Fruit fly (Drosophila melanogaster) whole organism, pupa: ENCODE data around the gene CG17327.

ENCODE experiments used
- CG10348 ChIP-seq: fragments of 200-800 bp; sonication (Bioruptor generic); IDR thresholded peaks from 2 replicates; pipeline ENCODE4 v1.3.6; 2022; ENCODE audit warnings: missing biosample characterization, missing genetic modification characterization
- CG12605 ChIP-seq: fragments of 200-800 bp; sonication (Bioruptor generic); IDR thresholded peaks from 2 replicates; pipeline ENCODE4 v1.3.6; 2022; ENCODE audit warnings: missing biosample characterization, missing genetic modification characterization
- CG13204 ChIP-seq: fragments of 200-800 bp; sonication (Bioruptor generic); optimal IDR thresholded peaks from 2 replicates; lab custom pipeline; 2018; ENCODE audit warnings: missing biosample characterization, mild to moderate bottlenecking, missing genetic modification characterization, moderate library complexity
- CG14655 ChIP-seq: fragments of 200-800 bp; sonication (Bioruptor generic); optimal IDR thresholded peaks from 3 replicates; lab custom pipeline; 2017; ENCODE audit warnings: mild to moderate bottlenecking, missing biosample characterization, missing genetic modification reagents, missing genetic modification characterization
- CG15710 ChIP-seq: fragments of 200-800 bp; sonication (Bioruptor generic); optimal IDR thresholded peaks from 2 replicates; lab custom pipeline; 2018; ENCODE audit warnings: missing biosample characterization, mild to moderate bottlenecking, missing genetic modification characterization, moderate library complexity
- CG17806 ChIP-seq: fragments of 200-800 bp; sonication (Bioruptor generic); optimal IDR thresholded peaks from 2 replicates; lab custom pipeline; 2018; ENCODE audit warnings: missing biosample characterization, mild to moderate bottlenecking, missing genetic modification characterization, moderate library complexity
- CG32121 ChIP-seq: fragments of 200-800 bp; sonication (Bioruptor generic); IDR thresholded peaks from 2 replicates; pipeline ENCODE4 v1.3.6; 2022; ENCODE audit warnings: missing biosample characterization, missing genetic modification characterization
- CG34367 ChIP-seq: fragments of 200-800 bp; sonication (Bioruptor generic); optimal IDR thresholded peaks from 2 replicates; lab custom pipeline; 2018; ENCODE audit warnings: missing biosample characterization, mild to moderate bottlenecking, missing genetic modification characterization
- CG4496 ChIP-seq: fragments of 200-800 bp; sonication (Bioruptor generic); IDR thresholded peaks from 3 replicates; pipeline ENCODE4 v1.3.6; 2022; ENCODE audit warnings: missing biosample characterization, missing genetic modification characterization
- CG8159 ChIP-seq: fragments of 200-800 bp; sonication (Bioruptor generic); optimal IDR thresholded peaks from 3 replicates; lab custom pipeline; 2018; ENCODE audit warnings: missing biosample characterization, mild to moderate bottlenecking, missing genetic modification characterization, moderate library complexity
- CG8301 ChIP-seq: fragments of 200-800 bp; sonication (Bioruptor generic); optimal IDR thresholded peaks from 2 replicates; lab custom pipeline; 2018; ENCODE audit warnings: missing biosample characterization, mild to moderate bottlenecking, missing genetic modification characterization
- CG9948 ChIP-seq: fragments of 200-800 bp; sonication (Bioruptor generic); optimal IDR thresholded peaks from 2 replicates; lab custom pipeline; 2018; ENCODE audit warnings: missing biosample characterization, mild to moderate bottlenecking, missing genetic modification characterization, moderate library complexity
- D1 ChIP-seq: fragments of 200-800 bp; sonication (Bioruptor generic); optimal IDR thresholded peaks from 2 replicates; lab custom pipeline; 2018; ENCODE audit warnings: missing biosample characterization, mild to moderate bottlenecking, missing genetic modification characterization, moderate library complexity
- EcR ChIP-seq: fragments of 200-800 bp; sonication (Bioruptor generic); optimal IDR thresholded peaks from 3 replicates; lab custom pipeline; 2019; ENCODE audit warnings: missing biosample characterization, missing genetic modification characterization, mild to moderate bottlenecking, moderate library complexity, missing genetic modification reagents
- Ets98B ChIP-seq: fragments of 200-800 bp; sonication (Bioruptor generic); IDR thresholded peaks from 2 replicates; pipeline ENCODE4 v1.3.6; 2022; ENCODE audit warnings: missing biosample characterization, missing genetic modification characterization
- Pif1A ChIP-seq: fragments of 200-800 bp; sonication (Bioruptor generic); optimal IDR thresholded peaks from 3 replicates; lab custom pipeline; 2016; ENCODE audit warnings: missing biosample characterization, missing genetic modification characterization
- Pif1B ChIP-seq: fragments of 200-800 bp; sonication (Bioruptor generic); optimal IDR thresholded peaks from 3 replicates; lab custom pipeline; 2016; ENCODE audit warnings: missing biosample characterization, missing genetic modification characterization
- Snoo ChIP-seq: fragments of 200-800 bp; sonication (Bioruptor generic); optimal IDR thresholded peaks from 3 replicates; lab custom pipeline; 2017; ENCODE audit warnings: missing biosample characterization, mild to moderate bottlenecking, missing genetic modification characterization, inconsistent platforms
- fd96Ca ChIP-seq: fragments of 200-800 bp; sonication (Bioruptor generic); IDR thresholded peaks from 3 replicates; pipeline ENCODE4 v1.3.6; 2022; ENCODE audit warnings: missing biosample characterization, missing genetic modification characterization
- gl ChIP-seq: fragments of 200-800 bp; sonication (Bioruptor generic); optimal IDR thresholded peaks from 2 replicates; lab custom pipeline; 2018; ENCODE audit warnings: missing biosample characterization, mild to moderate bottlenecking, missing genetic modification characterization
- rn ChIP-seq: fragments of 200-800 bp; sonication (Bioruptor generic); IDR thresholded peaks from 2 replicates; pipeline ENCODE4 v1.3.6; 2022; ENCODE audit warnings: missing biosample characterization, missing genetic modification characterization

The CG17327 gene

dm6 chr3R:12967612-12968011 is 29.9 kb downstream of the CG17327 start, which contains the start of the genes CG14384 and grsm:
Gene CG14384 (minus strand): TSS chr3R:12967712.
Gene grsm (minus strand): TSS chr3R:12967712.
- TF ChIP-seq CG4496 (GFP tag; lab: Robert Waterston, UW) = no peak

- no peak for TF ChIP-seq CG8159 (tag; lab: Kevin White, UChicago)
- TF ChIP-seq CG32121 (GFP tag; lab: Robert Waterston, UW) = no peak
- TF ChIP-seq CG34367 (tag; lab: Kevin White, UChicago) = no peak
- no peak for TF ChIP-seq Ets98B (GFP tag; lab: Robert Waterston, UW)
- TF ChIP-seq CG13204 (GFP tag; lab: Kevin White, UChicago) = no peak
- TF ChIP-seq Pif1B (GFP tag; lab: Kevin White, UChicago) = no peak
- no peak for TF ChIP-seq Pif1A (GFP tag; lab: Kevin White, UChicago)
- TF ChIP-seq gl (tag; lab: Kevin White, UChicago) = no peak
- TF ChIP-seq CG10348 (GFP tag; lab: Robert Waterston, UW) = no peak
- TF ChIP-seq fd96Ca (GFP tag; lab: Robert Waterston, UW) = no peak
- no peak for TF ChIP-seq EcR (GFP tag; lab: Kevin White, UChicago)
- no peak for TF ChIP-seq CG8301 (tag; lab: Kevin White, UChicago)
- no peak for TF ChIP-seq CG14655 (GFP tag; lab: Kevin White, UChicago)
- no peak for TF ChIP-seq D1
- TF ChIP-seq CG9948 (tag; lab: Kevin White, UChicago) = no peak
- no peak for TF ChIP-seq Snoo (tag; lab: Kevin White, UChicago)
- TF ChIP-seq CG15710 (tag; lab: Kevin White, UChicago) = no peak
- no peak for TF ChIP-seq rn (GFP tag; lab: Robert Waterston, UW)
These were observed 33.5 kb downstream of the CG17327 start for dm6 chr3R:12964043-12964442.

dm6 chr3R:12963491-12963890 is 34.0 kb downstream of the CG17327 start, which contains the start of gene Cyp304a1:
Gene Cyp304a1 (plus strand): TSS chr3R:12963791.
- TF ChIP-seq Snoo (tag; lab: Kevin White, UChicago) (no peak), CG17806 (no peak), Ets98B (GFP tag; lab: Robert Waterston, UW) (no peak), EcR (GFP tag; lab: Kevin White, UChicago) (no peak), gl (tag; lab: Kevin White, UChicago) (no peak), Pif1A (GFP tag; lab: Kevin White, UChicago) (no peak), CG32121 (GFP tag; lab: Robert Waterston, UW) (no peak), CG9948 (tag; lab: Kevin White, UChicago) (no peak), CG34367 (tag; lab: Kevin White, UChicago) (no peak)
- TF ChIP-seq, all 21 proteins: peak for 0

dm6 chr3R:12962612-12963011 is 34.9 kb downstream of the CG17327 start:
- TF ChIP-seq CG15710 (tag; lab: Kevin White, UChicago) = no peak
- no peak for TF ChIP-seq CG17806
- no peak for TF ChIP-seq CG10348 (GFP tag; lab: Robert Waterston, UW)
- TF ChIP-seq EcR (GFP tag; lab: Kevin White, UChicago) = peak; percentile 30
- TF ChIP-seq rn (GFP tag; lab: Robert Waterston, UW) = no peak

- TF ChIP-seq CG12605 (GFP tag; lab: Robert Waterston, UW) (no peak), Snoo (tag; lab: Kevin White, UChicago) (no peak), CG32121 (GFP tag; lab: Robert Waterston, UW) (no peak), Pif1B (GFP tag; lab: Kevin White, UChicago) (no peak), Ets98B (GFP tag; lab: Robert Waterston, UW) (no peak), D1 (peak; percentile 35), CG9948 (tag; lab: Kevin White, UChicago) (no peak), gl (tag; lab: Kevin White, UChicago) (no peak), CG10348 (GFP tag; lab: Robert Waterston, UW) (no peak), CG8159 (tag; lab: Kevin White, UChicago) (no peak), CG17806 (no peak), fd96Ca (GFP tag; lab: Robert Waterston, UW) (no peak; the same call in 2 of the 3 replicates), CG8301 (tag; lab: Kevin White, UChicago) (no peak), EcR (GFP tag; lab: Kevin White, UChicago) (peak; percentile 95), CG14655 (GFP tag; lab: Kevin White, UChicago) (no peak), rn (GFP tag; lab: Robert Waterston, UW) (no peak), CG15710 (tag; lab: Kevin White, UChicago) (no peak), CG13204 (GFP tag; lab: Kevin White, UChicago) (no peak), Pif1A (GFP tag; lab: Kevin White, UChicago) (peak; percentile 8), CG4496 (GFP tag; lab: Robert Waterston, UW) (0 out of 3 replicates have a peak, but pooled peaks have one; percentile 48), CG34367 (tag; lab: Kevin White, UChicago) (no peak)
These were observed 36.3 kb downstream of the CG17327 start, which contains the start of gene Spc25 for dm6 chr3R:12960929-12961855. Gene Spc25 (plus strand): TSS chr3R:12961745.
